Fruit fly (Drosophila melanogaster): Measurements from ENCODE around the gene GstZ2.

GstZ2 gene

dm6 chr3R:9510070-9510518, 49.6 kb upstream of the GstZ2 start, which contains the start of gene rump (continued):
- TF ChIP-seq CG8281 (tag; optimal IDR thresholded peaks at IDR 0.05) = no peak
- no peak for TF ChIP-seq CG11504 (tag; optimal IDR thresholded peaks at IDR 0.05)
- no peak for TF ChIP-seq slbo (GFP tag; IDR thresholded peaks at IDR 0.05)
- TF ChIP-seq CG3995 (GFP tag; optimal IDR thresholded peaks at IDR 0.05) = peak; percentile 94
- TF ChIP-seq Dip3 (GFP tag; optimal IDR thresholded peaks at IDR 0.05) = no peak
- TF ChIP-seq zen (tag; optimal IDR thresholded peaks at IDR 0.05) = peak; percentile 43
- no peak for TF ChIP-seq CG15269 (tag; optimal IDR thresholded peaks at IDR 0.05)
- TF ChIP-seq CG10654 (GFP tag; optimal IDR thresholded peaks at IDR 0.05) = no peak
- no peak for TF ChIP-seq Hr39 (optimal IDR thresholded peaks at IDR 0.05)
- peak; percentile 2 for TF ChIP-seq Tbp (GFP tag; optimal IDR thresholded peaks at IDR 0.05)
- TF ChIP-seq cas (GFP tag; IDR thresholded peaks at IDR 0.05) = no peak
- no peak for TF ChIP-seq CG17361 (GFP tag; IDR thresholded peaks at IDR 0.05)
- no peak for TF ChIP-seq ken (GFP tag; IDR thresholded peaks at IDR 0.05)
- TF ChIP-seq CG30020 (tag; optimal IDR thresholded peaks at IDR 0.05) = peak; percentile 40
- TF ChIP-seq nmo (GFP tag; optimal IDR thresholded peaks at IDR 0.05) = peak; percentile 46
- TF ChIP-seq Myb (GFP tag; optimal IDR thresholded peaks at IDR 0.05) = peak; percentile 23
- TF ChIP-seq dpn (GFP tag; optimal IDR thresholded peaks at IDR 0.05) = no peak
- no peak for TF ChIP-seq unc-4 (GFP tag; IDR thresholded peaks at IDR 0.05; ENCODE audit: partially characterized antibody)
- no peak for TF ChIP-seq pb (GFP tag; optimal IDR thresholded peaks at IDR 0.05)
- TF ChIP-seq Trl (optimal IDR thresholded peaks at IDR 0.05) = no peak
- no peak for TF ChIP-seq Trl (GFP tag; optimal IDR thresholded peaks at IDR 0.05)
- TF ChIP-seq CG4854 (GFP tag; optimal IDR thresholded peaks at IDR 0.05) = peak; percentile 9
- no peak for TF ChIP-seq fd3F (GFP tag; optimal IDR thresholded peaks at IDR 0.05)
- TF ChIP-seq BEAF-32 (GFP tag; optimal IDR thresholded peaks at IDR 0.05) = peak; percentile 98
- TF ChIP-seq cg (GFP tag; optimal IDR thresholded peaks at IDR 0.05) = no peak
- TF ChIP-seq HLH3B (GFP tag; IDR thresholded peaks at IDR 0.05) = no peak
- peak; percentile 17 for TF ChIP-seq CG13894 (tag; optimal IDR thresholded peaks at IDR 0.05)
- peak; percentile 56 for TF ChIP-seq Sin3A (optimal IDR thresholded peaks at IDR 0.05)
- peak; percentile 92 for TF ChIP-seq YL-1 (GFP tag; optimal IDR thresholded peaks at IDR 0.05)
- peak; percentile 17 for TF ChIP-seq CG8924 (tag; optimal IDR thresholded peaks at IDR 0.05)
- peak in 1 of 3 experiments; percentile 58 for TF ChIP-seq Stat92E (GFP tag; optimal IDR thresholded peaks at IDR 0.05)
- TF ChIP-seq CG9609 (GFP tag; optimal IDR thresholded peaks at IDR 0.05) = no peak
- TF ChIP-seq CG30431 (GFP tag; optimal IDR thresholded peaks at IDR 0.05) = no peak
- TF ChIP-seq nerfin-1 (tag; optimal IDR thresholded peaks at IDR 0.05) = peak; percentile 5
- peak; percentile 16 for TF ChIP-seq pho (GFP tag; optimal IDR thresholded peaks at IDR 0.05)
- TF ChIP-seq CG6765 (GFP tag; optimal IDR thresholded peaks at IDR 0.05) = no peak
- TF ChIP-seq grau (tag; optimal IDR thresholded peaks at IDR 0.05) = peak; percentile 34
- TF ChIP-seq CoRest (tag; optimal IDR thresholded peaks at IDR 0.05) = peak; percentile 16
- TF ChIP-seq CG32772 (GFP tag; IDR thresholded peaks at IDR 0.05) = no peak
- no peak for TF ChIP-seq chm (GFP tag; IDR thresholded peaks at IDR 0.05)
- peak; percentile 34 for TF ChIP-seq vfl (GFP tag; optimal IDR thresholded peaks at IDR 0.05)
- TF ChIP-seq dmrt99B (tag; optimal IDR thresholded peaks at IDR 0.05) = no peak
- TF ChIP-seq pros (GFP tag; optimal IDR thresholded peaks at IDR 0.05) = no peak
- TF ChIP-seq CG31365 (tag; optimal IDR thresholded peaks at IDR 0.05) = no peak
- TF ChIP-seq CG3847 (GFP tag; IDR thresholded peaks at IDR 0.05) = no peak
- peak; percentile 8 for TF ChIP-seq her (GFP tag; optimal IDR thresholded peaks at IDR 0.05)
- TF ChIP-seq Xbp1 (GFP tag; optimal IDR thresholded peaks at IDR 0.05) = peak; percentile 8
- TF ChIP-seq BtbVII (GFP tag; optimal IDR thresholded peaks at IDR 0.05) = no peak
- peak; percentile 48 for TF ChIP-seq CG13624 (GFP tag; optimal IDR thresholded peaks at IDR 0.05)
- no peak for TF ChIP-seq CG14965 (GFP tag; optimal IDR thresholded peaks at IDR 0.05; ENCODE audit: borderline replicate concordance)
- TF ChIP-seq CG1603 (tag; optimal IDR thresholded peaks at IDR 0.05) = peak; percentile 73
- no peak for TF ChIP-seq CG10462 (GFP tag; optimal IDR thresholded peaks at IDR 0.05)
